1 worm cellular context compared by ENCODE assay signal in the genomic region with DNA sequence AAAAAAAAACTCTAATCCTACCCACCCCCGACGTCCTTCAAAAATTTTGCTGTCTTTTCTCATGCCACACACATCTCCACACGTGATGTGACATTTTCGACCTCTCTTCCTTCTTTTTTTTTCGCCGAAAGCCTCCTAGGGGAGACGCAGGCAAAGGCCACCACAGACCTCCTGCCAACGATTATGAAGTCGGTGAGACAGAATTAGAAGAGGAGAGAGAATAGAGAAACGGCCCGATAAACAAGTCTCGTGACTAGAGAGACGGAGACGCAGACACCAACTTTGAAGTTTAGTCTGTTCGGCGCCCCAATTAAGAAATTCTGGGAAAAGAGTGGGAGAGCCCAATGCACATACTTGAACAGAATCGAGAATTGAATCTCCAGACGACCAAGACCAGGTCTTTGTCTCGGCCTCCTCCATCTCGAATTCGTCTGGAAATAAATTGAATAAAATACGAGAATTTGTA.
A peak's percentile ranks its signal among the peaks of the same experiment; 100 is the strongest.
TF ChIP-seq lines count a peak whose summit lies in the region.

No protein-coding gene starts in this region.

TF ChIP-seq in whole organism, L4 larva, 104 proteins besides CTCF, POLR2A, EP300 and RAD21 (continued from another document):
- TF ChIP-seq dmd-9 (GFP tag; IDR thresholded peaks at IDR 0.05; lab: Robert Waterston, UW) (0 out of 2 replicates have a peak, but pooled peaks have one; percentile 22), ztf-11 (tag; optimal IDR thresholded peaks at IDR 0.05; lab: Kevin White, UChicago) (no peak), madf-5 (GFP tag; IDR thresholded peaks at IDR 0.05; lab: Robert Waterston, UW) (peak in 1 of 2 experiments; percentile 78; a peak in 2 of 4 replicates), lin-13 (GFP tag; optimal IDR thresholded peaks at IDR 0.05; lab: Kevin White, UChicago) (peak; percentile 72), vab-7 (GFP tag; IDR thresholded peaks at IDR 0.05; lab: Robert Waterston, UW) (peak; percentile 66), cey-2 (tag; optimal IDR thresholded peaks at IDR 0.05; lab: Kevin White, UChicago; ENCODE audit: borderline replicate concordance, insufficient read depth) (peak; percentile 81), nhr-77 (tag; optimal IDR thresholded peaks at IDR 0.05; lab: Kevin White, UChicago) (peak; percentile 96), mep-1 (tag; optimal IDR thresholded peaks at IDR 0.05; lab: Kevin White, UChicago) (peak; percentile 98), egl-27 (tag; optimal IDR thresholded peaks at IDR 0.05; lab: Kevin White, UChicago) (peak; percentile 43), duxl-1 (tag; optimal IDR thresholded peaks at IDR 0.05; lab: Kevin White, UChicago; ENCODE audit: poor library complexity) (peak; percentile 67), ceh-44 (GFP tag; IDR thresholded peaks at IDR 0.05; lab: Robert Waterston, UW) (0 out of 2 replicates have a peak, but pooled peaks have one; percentile 36), sdz-12 (GFP tag; optimal IDR thresholded peaks at IDR 0.05; lab: Kevin White, UChicago) (no peak), ceh-32 (tag; optimal IDR thresholded peaks at IDR 0.05; lab: Kevin White, UChicago; ENCODE audit: poor library complexity) (peak; percentile 78), jun-1 (tag; optimal IDR thresholded peaks at IDR 0.05; lab: Kevin White, UChicago) (peak; percentile 85), php-3 (GFP tag; IDR thresholded peaks at IDR 0.05; lab: Robert Waterston, UW) (no peak; the same call in 1 of the 2 replicates), gei-8 (GFP tag; optimal IDR thresholded peaks at IDR 0.05; lab: Kevin White, UChicago) (peak; percentile 50), Y105C5A.15 (GFP tag; IDR thresholded peaks at IDR 0.05; lab: Robert Waterston, UW) (peak; percentile 34; the same call in 1 of the 2 replicates), zip-2 (tag; optimal IDR thresholded peaks at IDR 0.05; lab: Kevin White, UChicago) (peak; percentile 79), F10B5.3 (tag; optimal IDR thresholded peaks at IDR 0.05; lab: Kevin White, UChicago) (no peak), mxl-3 (GFP tag; optimal IDR thresholded peaks at IDR 0.05; lab: Kevin White, UChicago) (peak; percentile 60), zfp-2 (tag; optimal IDR thresholded peaks at IDR 0.05; lab: Kevin White, UChicago) (peak; percentile 32), arid-1 (GFP tag; conservative IDR thresholded peaks at IDR 0.05; lab: Robert Waterston, UW) (peak; percentile 66), mes-2 (tag; optimal IDR thresholded peaks at IDR 0.05; lab: Kevin White, UChicago; ENCODE audit: poor library complexity, severe bottlenecking) (peak; percentile 92), lin-1 (GFP tag; IDR thresholded peaks at IDR 0.05; lab: Robert Waterston, UW) (no peak), saeg-2 (GFP tag; IDR thresholded peaks at IDR 0.05; lab: Robert Waterston, UW) (peak; percentile 82), ceh-20 (GFP tag; IDR thresholded peaks at IDR 0.05; lab: Robert Waterston, UW) (peak; percentile 95; the same call in 1 of the 2 replicates), F49E8.2 (tag; optimal IDR thresholded peaks at IDR 0.05; lab: Kevin White, UChicago; ENCODE audit: borderline replicate concordance) (no peak), mxl-2 (GFP tag; conservative IDR thresholded peaks at IDR 0.05; lab: Robert Waterston, UW) (peak; percentile 48; the same call in 1 of the 2 replicates), pqm-1 (tag; optimal IDR thresholded peaks at IDR 0.05; lab: Kevin White, UChicago) (peak; percentile 37), unc-39 (tag; optimal IDR thresholded peaks at IDR 0.05; lab: Kevin White, UChicago) (peak; percentile 44), nhr-6 (tag; optimal IDR thresholded peaks at IDR 0.05; lab: Kevin White, UChicago) (peak; percentile 83), ZK546.5 (tag; optimal IDR thresholded peaks at IDR 0.05; lab: Kevin White, UChicago) (peak in 1 of 2 experiments; percentile 11), snpc-4 (tag; optimal IDR thresholded peaks at IDR 0.05; lab: Kevin White, UChicago) (no peak), ama-1 (optimal IDR thresholded peaks at IDR 0.05; lab: Kevin White, UChicago) (peak; percentile 97)
